Worm (Caenorhabditis elegans): ENCODE measurements around the gene ifc-2.

The ifc-2 gene

DNA sequence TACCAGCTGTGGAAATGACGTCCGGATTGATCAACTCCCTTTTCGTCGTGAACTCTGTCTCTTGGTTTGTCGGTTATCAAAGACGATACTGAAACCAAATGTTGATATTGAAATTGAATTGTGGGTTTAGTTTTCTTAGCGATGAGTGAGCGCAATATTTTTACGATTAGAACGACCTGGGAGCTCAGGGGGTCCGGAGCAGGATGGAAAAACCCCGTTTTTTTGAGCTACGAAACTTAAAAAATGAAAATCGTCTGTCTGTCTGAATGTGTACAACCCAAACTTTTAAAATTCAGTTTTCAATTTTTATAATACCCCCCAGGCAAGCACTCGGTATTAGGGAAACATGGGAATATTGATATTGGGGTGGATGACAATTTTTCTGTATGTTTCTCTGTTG is 11.9 kb downstream of the ifc-2 start:
- no peak for TF ChIP-seq mbf-1 (tag; optimal IDR thresholded peaks at IDR 0.05)
- TF ChIP-seq peb-1 (tag; optimal IDR thresholded peaks at IDR 0.05), result no peak
- TF ChIP-seq lin-11 (tag; optimal IDR thresholded peaks at IDR 0.05), result no peak
- TF ChIP-seq nhr-12 (tag; optimal IDR thresholded peaks at IDR 0.05), result no peak
- TF ChIP-seq mab-5 (tag; optimal IDR thresholded peaks at IDR 0.05), result no peak
- TF ChIP-seq elt-1 (tag; optimal IDR thresholded peaks at IDR 0.05), result no peak
- no peak for TF ChIP-seq ceh-82 (tag; optimal IDR thresholded peaks at IDR 0.05)
- no peak for TF ChIP-seq fos-1 (tag; optimal IDR thresholded peaks at IDR 0.05)
- TF ChIP-seq lsy-2 (tag; optimal IDR thresholded peaks at IDR 0.05), result no peak
- no peak for TF ChIP-seq R02D3.7 (tag; optimal IDR thresholded peaks at IDR 0.05)

DNA sequence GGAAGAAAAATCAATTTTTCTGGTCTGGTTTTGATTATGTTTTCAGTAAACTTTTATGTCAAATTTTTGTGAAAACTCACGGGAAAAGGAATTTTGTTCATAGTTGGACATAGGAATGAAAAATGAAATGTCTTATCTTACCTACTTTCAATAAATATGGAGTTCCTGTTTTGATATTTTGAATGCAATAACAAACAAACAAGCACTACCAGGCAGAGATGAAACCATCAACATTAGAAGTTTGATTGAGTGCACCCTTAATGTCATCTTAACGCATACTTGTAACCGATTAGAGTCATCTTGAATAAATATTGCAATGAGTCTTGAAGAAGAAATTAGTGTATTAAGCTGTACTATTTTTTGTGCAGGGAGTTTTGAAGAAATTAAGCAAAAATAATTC is 13.3 kb downstream of the ifc-2 start, which contains the start of gene M6.11:
Gene M6.11, minus strand, starts transcription at position 101 of the 400 bp plus-strand sequence.
- TF ChIP-seq ceh-82 (tag; optimal IDR thresholded peaks at IDR 0.05), result no peak
- TF ChIP-seq nhr-11 (tag; optimal IDR thresholded peaks at IDR 0.05), result no peak
- no peak for TF ChIP-seq mdl-1 (tag; optimal IDR thresholded peaks at IDR 0.05)
- no peak for TF ChIP-seq Y55F3AM.14 (GFP tag; optimal IDR thresholded peaks at IDR 0.05)

DNA sequence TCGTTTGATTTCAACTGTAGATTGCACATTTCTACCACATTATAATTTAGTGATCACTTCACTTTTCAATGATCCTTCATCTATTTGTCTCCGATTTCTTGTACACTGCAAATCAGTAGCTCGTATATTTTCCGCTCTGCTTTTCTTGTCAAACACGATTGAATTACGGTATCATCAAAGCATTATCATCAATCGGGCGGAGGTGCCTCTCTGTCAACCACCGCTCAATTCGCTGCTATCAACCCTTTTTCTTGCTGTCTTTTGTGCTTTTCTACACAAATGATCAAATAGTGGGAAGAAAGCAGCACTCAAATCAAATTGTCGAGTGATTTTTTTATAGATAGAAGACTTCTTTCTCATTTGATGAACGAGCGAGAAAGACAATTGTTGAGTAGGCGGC is 17.1 kb downstream of the ifc-2 start:
- peak; percentile 28 for TF ChIP-seq fos-1 (tag; optimal IDR thresholded peaks at IDR 0.05)
- no peak for TF ChIP-seq peb-1 (tag; optimal IDR thresholded peaks at IDR 0.05)
- no peak for TF ChIP-seq ztf-4 (tag; optimal IDR thresholded peaks at IDR 0.05)

DNA sequence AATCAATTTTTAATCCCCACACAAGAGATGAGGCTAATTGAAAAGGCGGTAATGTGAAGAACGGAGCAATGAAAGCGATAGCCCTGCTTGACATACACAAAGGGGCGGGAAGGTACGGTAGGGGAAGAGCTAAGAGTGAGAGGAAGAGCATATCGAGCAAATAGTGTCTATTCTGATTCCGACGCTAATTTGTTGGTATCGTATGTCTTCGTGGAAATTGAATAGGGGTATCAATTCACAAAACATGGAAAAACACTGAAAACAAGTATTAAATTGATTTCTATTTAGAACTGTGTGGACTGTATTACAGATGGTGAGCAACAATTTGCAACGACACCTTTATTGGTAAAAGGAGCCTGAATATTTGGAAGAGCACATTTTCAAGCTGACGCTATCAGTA is 17.8 kb downstream of the ifc-2 start, which contains the start of gene pha-2:
Gene pha-2, minus strand, starts transcription at position 101 of the 400 bp plus-strand sequence.
- no peak for TF ChIP-seq nhr-237 (tag; optimal IDR thresholded peaks at IDR 0.05)

DNA sequence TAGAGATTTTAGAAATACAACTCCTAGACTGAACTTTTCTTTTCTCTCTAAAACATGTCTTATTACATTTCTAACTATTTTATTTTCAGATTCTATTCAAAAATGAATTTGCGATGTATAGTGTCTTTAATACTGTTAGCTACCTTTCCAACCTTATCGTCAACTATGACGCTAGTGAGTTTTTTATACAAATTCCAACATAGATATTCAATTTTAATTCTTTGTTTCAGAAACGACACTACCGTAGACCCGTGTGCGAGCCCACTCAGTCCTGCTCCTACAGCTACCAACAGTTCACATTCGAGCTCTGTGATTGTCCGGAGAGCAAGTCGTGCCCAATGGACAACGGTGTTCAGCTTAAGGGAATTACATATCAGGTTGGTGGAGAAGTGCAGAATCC is 25.6 kb downstream of the ifc-2 start, which contains the start of gene M6.4:
Gene M6.4, plus strand, starts transcription at position 55 of the 400 bp plus-strand sequence.
- TF ChIP-seq nhr-10 (tag; optimal IDR thresholded peaks at IDR 0.05) (no peak), ama-1 (optimal IDR thresholded peaks at IDR 0.05) (no peak), unc-55 (GFP tag; optimal IDR thresholded peaks at IDR 0.05) (no peak), crh-2 (tag; optimal IDR thresholded peaks at IDR 0.05) (no peak), alr-1 (tag; optimal IDR thresholded peaks at IDR 0.05) (no peak), nhr-12 (tag; optimal IDR thresholded peaks at IDR 0.05) (no peak)

DNA sequence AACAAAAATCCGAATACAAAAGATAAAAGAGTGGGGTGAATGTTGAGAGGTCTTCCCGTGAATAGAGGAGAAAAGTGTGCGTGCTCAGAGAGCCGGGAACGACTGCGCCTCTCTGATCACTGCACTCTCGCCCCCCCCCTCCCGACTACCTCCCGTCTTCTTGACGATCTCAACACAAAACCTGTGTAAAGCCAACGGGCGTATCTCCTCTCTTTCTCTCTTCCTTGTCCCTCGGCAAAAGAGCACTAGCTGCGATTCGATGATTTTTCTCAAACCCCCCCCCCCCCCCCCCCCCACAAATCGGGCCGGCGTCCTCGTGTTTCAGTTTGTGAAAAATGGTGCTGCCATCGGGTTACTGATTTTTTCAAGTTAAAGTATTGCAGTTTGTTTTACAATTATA is 33.0 kb downstream of the ifc-2 start:
- no peak for TF ChIP-seq blmp-1 (tag; optimal IDR thresholded peaks at IDR 0.05; ENCODE audit: insufficient read depth)
- TF ChIP-seq sma-9 (GFP tag; optimal IDR thresholded peaks at IDR 0.05), result no peak
- no peak for TF ChIP-seq sma-9 (tag; optimal IDR thresholded peaks at IDR 0.05)
- TF ChIP-seq crh-2 (tag; optimal IDR thresholded peaks at IDR 0.05), result no peak
- TF ChIP-seq nhr-237 (tag; optimal IDR thresholded peaks at IDR 0.05), result no peak
- TF ChIP-seq gmeb-1 (tag; optimal IDR thresholded peaks at IDR 0.05), result no peak
- TF ChIP-seq Y55F3AM.14 (GFP tag; optimal IDR thresholded peaks at IDR 0.05), result no peak
- no peak for TF ChIP-seq aly-2 (tag; optimal IDR thresholded peaks at IDR 0.05)
- no peak for TF ChIP-seq nhr-25 (tag; optimal IDR thresholded peaks at IDR 0.05)
- no peak for TF ChIP-seq ztf-11 (tag; optimal IDR thresholded peaks at IDR 0.05)
- no peak for TF ChIP-seq nhr-10 (tag; optimal IDR thresholded peaks at IDR 0.05)
- TF ChIP-seq mab-5 (tag; optimal IDR thresholded peaks at IDR 0.05), result no peak
- no peak for TF ChIP-seq alr-1 (tag; optimal IDR thresholded peaks at IDR 0.05)
- TF ChIP-seq lin-11 (tag; optimal IDR thresholded peaks at IDR 0.05), result no peak

DNA sequence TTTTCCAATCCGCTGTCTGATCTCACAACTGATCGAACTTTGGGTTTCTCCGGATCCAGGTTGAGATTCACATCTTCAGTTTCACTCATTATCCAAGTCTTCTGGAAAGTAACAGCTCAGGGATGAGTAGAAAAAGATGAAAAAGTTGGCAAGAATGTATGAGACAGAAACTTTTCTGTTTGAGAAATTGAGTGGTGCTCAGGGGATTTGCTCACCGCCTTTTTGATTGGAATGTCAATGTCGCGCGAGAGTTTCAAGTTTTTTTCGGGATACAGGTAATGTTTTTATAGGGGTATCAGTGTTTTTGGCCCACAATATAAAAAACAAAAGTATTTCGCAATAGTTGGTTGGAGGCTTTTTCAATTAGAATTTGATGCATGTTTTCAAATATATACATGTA is 33.5 kb downstream of the ifc-2 start, which contains the start of gene unc-96:
Gene unc-96, minus strand, starts transcription at position 101 of the 400 bp plus-strand sequence.
- TF ChIP-seq skn-1 (tag; optimal IDR thresholded peaks at IDR 0.05), result no peak
- TF ChIP-seq nhr-237 (tag; optimal IDR thresholded peaks at IDR 0.05), result no peak
- no peak for TF ChIP-seq elt-1 (tag; optimal IDR thresholded peaks at IDR 0.05)
- no peak for TF ChIP-seq lsy-2 (tag; optimal IDR thresholded peaks at IDR 0.05)
- no peak for TF ChIP-seq nhr-129 (tag; optimal IDR thresholded peaks at IDR 0.05)
- no peak for TF ChIP-seq mbf-1 (tag; optimal IDR thresholded peaks at IDR 0.05)
- TF ChIP-seq mab-5 (tag; optimal IDR thresholded peaks at IDR 0.05), result no peak
- no peak for TF ChIP-seq nhr-23 (tag; optimal IDR thresholded peaks at IDR 0.05)
- TF ChIP-seq egl-27 (tag; optimal IDR thresholded peaks at IDR 0.05), result no peak
- no peak for TF ChIP-seq lin-13 (GFP tag; optimal IDR thresholded peaks at IDR 0.05)
- no peak for TF ChIP-seq ztf-1 (GFP tag; conservative IDR thresholded peaks at IDR 0.05)
- TF ChIP-seq zag-1 (tag; optimal IDR thresholded peaks at IDR 0.05), result no peak
- TF ChIP-seq nhr-10 (tag; optimal IDR thresholded peaks at IDR 0.05), result no peak
- TF ChIP-seq sma-3 (GFP tag; optimal IDR thresholded peaks at IDR 0.05), result no peak
- no peak for TF ChIP-seq fos-1 (tag; optimal IDR thresholded peaks at IDR 0.05)
- no peak for TF ChIP-seq aly-2 (tag; optimal IDR thresholded peaks at IDR 0.05)
- TF ChIP-seq crh-2 (tag; optimal IDR thresholded peaks at IDR 0.05), result no peak
- TF ChIP-seq C34F6.9 (tag; optimal IDR thresholded peaks at IDR 0.05), result no peak

Data from whole organism, L2 larva.